Worm (Caenorhabditis elegans) whole organism, late embryonic: ENCODE measurements around the gene str-227.

Experiments
- F13H6.1 ChIP-seq: sonication (generic microtip); optimal IDR thresholded peaks from 2 replicates; lab custom pipeline; 2016; ENCODE audit warnings: missing genetic modification characterization, missing compliant biosample characterization
- ceh-22 ChIP-seq: sonication (generic microtip); optimal IDR thresholded peaks from 2 replicates; lab custom pipeline; 2017; ENCODE audit warnings: missing biosample characterization, missing genetic modification characterization
- ceh-48 ChIP-seq: sonication (generic microtip); optimal IDR thresholded peaks from 2 replicates; lab custom pipeline; 2016; ENCODE audit warnings: missing genetic modification characterization, inconsistent platforms, missing compliant biosample characterization
- elt-2 ChIP-seq: sonication (generic microtip); optimal IDR thresholded peaks from 2 replicates; lab custom pipeline; 2016; ENCODE audit warnings: missing genetic modification reagents, missing genetic modification characterization, missing compliant biosample characterization
- ets-4 ChIP-seq: sonication (generic microtip); optimal IDR thresholded peaks from 2 replicates; lab custom pipeline; 2016; ENCODE audit warnings: missing genetic modification characterization, missing compliant biosample characterization
- fkh-10 ChIP-seq: fragments of 150-350 bp; optimal IDR thresholded peaks from 2 replicates; lab custom pipeline; 2014; ENCODE audit warnings: missing biosample characterization, missing genetic modification reagents, missing genetic modification characterization
- nfya-1 ChIP-seq: sonication (generic microtip); optimal IDR thresholded peaks from 2 replicates; lab custom pipeline; 2017; ENCODE audit warnings: missing genetic modification characterization, mild to moderate bottlenecking, missing compliant biosample characterization, antibody characterized with exemption, moderate library complexity
- pha-2 ChIP-seq: sonication (generic microtip); optimal IDR thresholded peaks from 2 replicates; lab custom pipeline; 2017; ENCODE audit warnings: mild to moderate bottlenecking, missing genetic modification characterization, missing compliant biosample characterization
- sox-4 ChIP-seq: sonication (generic microtip); optimal IDR thresholded peaks from 2 replicates; lab custom pipeline; 2017; ENCODE audit warnings: mild to moderate bottlenecking, missing genetic modification characterization, inconsistent platforms, missing compliant biosample characterization

DNA sequence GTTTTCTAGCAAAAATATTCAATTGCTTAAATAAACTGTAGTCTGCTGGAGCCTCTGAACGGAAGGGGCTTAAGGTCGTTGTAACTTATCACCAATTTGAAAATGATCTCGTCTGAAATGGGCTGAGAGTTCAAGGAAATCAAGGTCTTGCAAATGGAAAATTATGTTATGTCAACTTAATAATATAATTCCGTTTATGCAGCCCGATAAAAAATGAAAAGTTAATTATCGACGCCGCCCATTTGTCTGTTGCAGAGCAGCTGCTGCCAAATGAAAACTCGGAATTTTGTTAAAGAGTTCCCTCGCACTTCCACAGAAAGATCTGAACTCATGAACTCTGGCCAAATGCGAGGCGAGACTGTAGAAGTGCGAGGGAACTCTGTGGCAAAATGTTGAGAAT lies 23.1 kb downstream of the str-227 start, which contains the start of gene srbc-67:
- no peak for TF ChIP-seq nfya-1 (tag; lab: Kevin White, UChicago)
- no peak for TF ChIP-seq elt-2 (tag; lab: Kevin White, UChicago)
- TF ChIP-seq ets-4 (tag; lab: Kevin White, UChicago), result no peak
- no peak for TF ChIP-seq fkh-10 (GFP tag; lab: Kevin White, UChicago)
- TF ChIP-seq ceh-48 (tag; lab: Kevin White, UChicago), result no peak
- no peak for TF ChIP-seq pha-2
- no peak for TF ChIP-seq sox-4 (tag; lab: Kevin White, UChicago)
- no peak for TF ChIP-seq ceh-22 (tag; lab: Kevin White, UChicago)
- no peak for TF ChIP-seq F13H6.1
